Worm (Caenorhabditis elegans) whole organism, L1 larva: ENCODE results near the gene famh-161.
A peak's percentile ranks its signal among the peaks of the same experiment; 100 is the strongest.

Experiments used
- C04F5.9 ChIP-seq: sonication (generic microtip); optimal IDR thresholded peaks from 2 replicates; lab custom pipeline; 2016; ENCODE audit warnings: missing genetic modification characterization, missing compliant biosample characterization
- C34B4.2 ChIP-seq: sonication (generic microtip); optimal IDR thresholded peaks from 2 replicates; lab custom pipeline; 2017; ENCODE audit warnings: mild to moderate bottlenecking, missing genetic modification characterization, missing compliant biosample characterization
- aly-2 ChIP-seq: fragments of 150-350 bp; optimal IDR thresholded peaks from 2 replicates; lab custom pipeline; 2014; ENCODE audit warnings: missing biosample characterization, missing genetic modification characterization
- blmp-1 ChIP-seq: fragments of 150-350 bp; optimal IDR thresholded peaks from 2 replicates; lab custom pipeline; 2014; ENCODE audit warnings: missing biosample characterization, missing genetic modification characterization
- ceh-88 ChIP-seq: fragments of 200-800 bp; sonication (Bioruptor generic); IDR thresholded peaks from 2 replicates; pipeline ENCODE4 v1.3.6; 2022; ENCODE audit warnings: missing genetic modification characterization, missing compliant biosample characterization
- ceh-90 ChIP-seq: sonication (generic microtip); optimal IDR thresholded peaks from 2 replicates; lab custom pipeline; 2016; ENCODE audit warnings: missing genetic modification characterization, missing compliant biosample characterization
- dsc-1 ChIP-seq: sonication (generic microtip); optimal IDR thresholded peaks from 2 replicates; lab custom pipeline; 2016; ENCODE audit warnings: mild to moderate bottlenecking, missing genetic modification characterization, missing compliant biosample characterization
- efl-1 ChIP-seq, 4 experiments: fragments of 150-350 bp; optimal IDR thresholded peaks in 3 of 4; peaks in 1 of 4; 1 replicate in 1 of 4; 2 replicates in 3 of 4; lab custom pipeline; 2014; ENCODE audit warnings: missing biosample characterization in 2 of 4, missing genetic modification characterization in 2 of 4, missing genetic modification reagents in 2 of 4
- elt-2 ChIP-seq: sonication (generic microtip); optimal IDR thresholded peaks from 2 replicates; lab custom pipeline; 2016; ENCODE audit warnings: missing genetic modification characterization, mild to moderate bottlenecking, inconsistent platforms, missing compliant biosample characterization, missing genetic modification reagents
- fkh-8 ChIP-seq: sonication (generic microtip); optimal IDR thresholded peaks from 2 replicates; lab custom pipeline; 2016; ENCODE audit warnings: mild to moderate bottlenecking, missing genetic modification characterization, missing compliant biosample characterization
- grh-1 ChIP-seq: fragments of 200-800 bp; sonication (Bioruptor generic); IDR thresholded peaks from 2 replicates; pipeline ENCODE4 v1.3.6; 2022; ENCODE audit warnings: missing genetic modification reagents, missing genetic modification characterization, missing compliant biosample characterization
- hlh-4 ChIP-seq: sonication (generic microtip); optimal IDR thresholded peaks from 2 replicates; lab custom pipeline; 2016; ENCODE audit warnings: mild to moderate bottlenecking, missing genetic modification characterization, missing compliant biosample characterization
- hpl-2 ChIP-seq: fragments of 150-350 bp; optimal IDR thresholded peaks from 2 replicates; lab custom pipeline; 2014; ENCODE audit warnings: missing biosample characterization, missing genetic modification reagents, missing genetic modification characterization
- isw-1 ChIP-seq: fragments of 200-800 bp; sonication (Bioruptor generic); IDR thresholded peaks from 2 replicates; pipeline ENCODE4 v1.3.6; 2022; ENCODE audit warnings: missing genetic modification characterization, missing compliant biosample characterization
- jun-1 ChIP-seq: fragments of 150-350 bp; optimal IDR thresholded peaks from 2 replicates; lab custom pipeline; 2014; ENCODE audit warnings: missing biosample characterization, missing genetic modification reagents, missing genetic modification characterization
- lin-14 ChIP-seq: fragments of 200-800 bp; sonication (Bioruptor generic); optimal IDR thresholded peaks from 2 replicates; lab custom pipeline; 2018; ENCODE audit warnings: mild to moderate bottlenecking, missing genetic modification characterization, moderate library complexity, missing compliant biosample characterization
- lin-35 ChIP-seq, 2 experiments: fragments of 150-350 bp; optimal IDR thresholded peaks; 2 replicates each; lab custom pipeline; 2014; ENCODE audit warnings: missing biosample characterization in 2 of 2, missing genetic modification characterization in 2 of 2, missing genetic modification reagents in 2 of 2
- lin-39 ChIP-seq: fragments of 150-350 bp; optimal IDR thresholded peaks from 2 replicates; lab custom pipeline; 2014; ENCODE audit warnings: missing biosample characterization, missing genetic modification reagents, missing genetic modification characterization
- lir-3 ChIP-seq: sonication (generic microtip); optimal IDR thresholded peaks from 2 replicates; lab custom pipeline; 2016; ENCODE audit warnings: mild to moderate bottlenecking, missing genetic modification characterization, moderate library complexity, missing compliant biosample characterization; ENCODE audit not compliant: poor library complexity
- lsy-2 ChIP-seq, 2 experiments: fragments of 150-350 bp; optimal IDR thresholded peaks; 2 replicates each; lab custom pipeline; 2014; ENCODE audit warnings: missing biosample characterization in 2 of 2, missing genetic modification characterization in 2 of 2
- nhr-12 ChIP-seq: sonication (generic microtip); optimal IDR thresholded peaks from 2 replicates; lab custom pipeline; 2017; ENCODE audit warnings: missing biosample characterization, missing genetic modification characterization
- nhr-20 ChIP-seq: sonication (generic microtip); optimal IDR thresholded peaks from 2 replicates; lab custom pipeline; 2016; ENCODE audit warnings: mild to moderate bottlenecking, missing genetic modification characterization, missing compliant biosample characterization
- nhr-28 ChIP-seq: fragments of 150-350 bp; optimal IDR thresholded peaks from 2 replicates; lab custom pipeline; 2014; ENCODE audit warnings: missing biosample characterization, missing genetic modification characterization
- nhr-71 ChIP-seq: sonication (generic microtip); optimal IDR thresholded peaks from 2 replicates; lab custom pipeline; 2016; ENCODE audit warnings: mild to moderate bottlenecking, missing genetic modification characterization, moderate library complexity, missing compliant biosample characterization
- nhr-84 ChIP-seq: sonication (generic microtip); optimal IDR thresholded peaks from 2 replicates; lab custom pipeline; 2017; ENCODE audit warnings: missing biosample characterization, missing genetic modification characterization
- nhr-85 ChIP-seq: sonication (generic microtip); peaks from one replicate; lab custom pipeline; 2016; ENCODE audit warnings: missing genetic modification characterization, inconsistent platforms, missing compliant biosample characterization
- pax-3 ChIP-seq: fragments of 200-800 bp; sonication (Bioruptor generic); optimal IDR thresholded peaks from 2 replicates; lab custom pipeline; 2018; ENCODE audit warnings: mild to moderate bottlenecking, missing genetic modification characterization, moderate library complexity, missing compliant biosample characterization
- rnt-1 ChIP-seq: sonication (generic microtip); optimal IDR thresholded peaks from 2 replicates; lab custom pipeline; 2016; ENCODE audit warnings: mild to moderate bottlenecking, missing genetic modification characterization, moderate library complexity, missing compliant biosample characterization
- skn-1 ChIP-seq: fragments of 150-350 bp; optimal IDR thresholded peaks from 2 replicates; lab custom pipeline; 2014; ENCODE audit warnings: missing biosample characterization, missing genetic modification characterization
- snu-23 ChIP-seq: sonication (generic microtip); optimal IDR thresholded peaks from 2 replicates; lab custom pipeline; 2016; ENCODE audit warnings: missing genetic modification characterization, missing compliant biosample characterization
- sptf-1 ChIP-seq: fragments of 150-350 bp; optimal IDR thresholded peaks from 2 replicates; lab custom pipeline; 2014; ENCODE audit warnings: missing biosample characterization, missing genetic modification characterization
- swsn-7 ChIP-seq: sonication (generic microtip); optimal IDR thresholded peaks from 2 replicates; lab custom pipeline; 2016; ENCODE audit warnings: missing genetic modification characterization, missing compliant biosample characterization
- unc-62 ChIP-seq: fragments of 150-350 bp; optimal IDR thresholded peaks from 2 replicates; lab custom pipeline; 2014; ENCODE audit warnings: missing biosample characterization, missing genetic modification reagents, missing genetic modification characterization
- unc-86 ChIP-seq: sonication (generic microtip); optimal IDR thresholded peaks from 2 replicates; lab custom pipeline; 2016; ENCODE audit warnings: missing genetic modification characterization, missing compliant biosample characterization
- zip-4 ChIP-seq: fragments of 200-800 bp; sonication (Bioruptor generic); optimal IDR thresholded peaks from 2 replicates; lab custom pipeline; 2018; ENCODE audit warnings: mild to moderate bottlenecking, missing genetic modification characterization, moderate library complexity, missing compliant biosample characterization
- ztf-11 ChIP-seq, 2 experiments: sonication (generic microtip); optimal IDR thresholded peaks; 2 replicates each; lab custom pipeline; 2016 to 2017; ENCODE audit warnings: missing genetic modification characterization in 2 of 2, missing biosample characterization in 1 of 2, missing compliant biosample characterization in 1 of 2

famh-161 gene

DNA sequence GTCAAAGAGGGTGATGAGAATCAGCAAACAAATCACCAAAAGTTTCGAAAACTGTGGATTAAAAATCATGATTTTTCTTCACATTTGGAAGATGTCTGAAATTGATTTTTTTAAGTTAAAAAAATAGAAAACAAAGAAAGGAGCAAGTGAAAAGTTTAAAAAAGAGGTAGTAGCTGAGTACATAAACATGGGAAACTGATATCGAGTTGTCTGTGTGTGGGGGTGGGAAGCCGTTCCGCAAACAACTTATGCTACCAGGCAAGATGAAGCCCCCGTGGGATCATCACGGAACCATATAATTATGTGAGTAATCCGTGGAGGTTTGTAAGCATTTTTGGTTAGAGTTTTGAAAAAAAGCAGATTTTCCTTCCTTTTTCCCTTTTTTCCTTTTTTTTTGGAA, 17.1 kb upstream of the famh-161 start, which contains the start of gene Y38H6C.20:
Y38H6C.20 (minus strand) TSS at position 101 of the 400 bp plus-strand sequence.
- TF ChIP-seq elt-2 (tag; lab: Kevin White, UChicago) (no peak), C34B4.2 (no peak), swsn-7 (tag; lab: Kevin White, UChicago) (no peak), unc-62 (GFP tag; lab: Kevin White, UChicago) (no peak), grh-1 (no peak)

ce11 chrV:20547048-20547447, 13.1 kb upstream of the famh-161 start, which contains the start of gene Y38H6C.18:
Gene Y38H6C.18, minus strand, starts transcription at chrV:20547148.
- TF ChIP-seq blmp-1 (tag; lab: Kevin White, UChicago) (no peak), ceh-88 (no peak)

ce11 chrV:20545742-20546141, 11.8 kb upstream of the famh-161 start:
- no peak for TF ChIP-seq rnt-1 (tag; lab: Kevin White, UChicago)
- peak; percentile 37 for TF ChIP-seq elt-2 (tag; lab: Kevin White, UChicago)

DNA sequence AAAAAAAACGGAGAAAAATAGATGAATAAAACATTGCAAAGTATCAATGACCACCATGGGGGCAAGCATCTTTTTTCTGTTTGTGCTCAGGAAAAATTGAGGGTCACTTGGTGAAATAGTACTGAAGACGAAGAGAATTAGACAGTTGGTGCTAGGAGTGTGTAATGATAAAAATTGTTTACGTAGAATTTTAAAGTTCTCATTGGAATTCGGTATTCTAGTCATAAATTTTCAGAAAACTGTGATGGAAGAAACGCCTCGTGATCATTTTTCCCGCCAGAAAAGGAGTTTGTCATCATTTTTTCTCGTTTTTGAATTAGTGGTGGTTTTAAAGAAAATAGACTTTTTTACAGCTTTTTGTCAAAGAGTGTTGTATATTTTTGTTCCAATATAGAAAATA, 10.6 kb upstream of the famh-161 start:
- TF ChIP-seq lsy-2 (tag; optimal IDR thresholded peaks at IDR 0.05; lab: Kevin White, UChicago) (no peak), nhr-85 (no peak), fkh-8 (tag; lab: Kevin White, UChicago) (no peak), unc-86 (tag; lab: Kevin White, UChicago) (peak; percentile 19), lin-35 (GFP tag; optimal IDR thresholded peaks at IDR 0.05; lab: Kevin White, UChicago) (peak in 1 of 2 experiments; percentile 28), snu-23 (GFP tag; lab: Kevin White, UChicago) (no peak), nhr-12 (tag; lab: Kevin White, UChicago) (no peak), hpl-2 (no peak), jun-1 (tag; lab: Kevin White, UChicago) (no peak), elt-2 (tag; lab: Kevin White, UChicago) (peak; percentile 53), sptf-1 (tag; lab: Kevin White, UChicago) (no peak), zip-4 (GFP tag; lab: Kevin White, UChicago) (no peak), nhr-71 (tag; lab: Kevin White, UChicago) (peak; percentile 27), dsc-1 (tag; lab: Kevin White, UChicago) (no peak), nhr-20 (tag; lab: Kevin White, UChicago) (peak; percentile 6), skn-1 (tag; lab: Kevin White, UChicago) (peak; percentile 22)

DNA sequence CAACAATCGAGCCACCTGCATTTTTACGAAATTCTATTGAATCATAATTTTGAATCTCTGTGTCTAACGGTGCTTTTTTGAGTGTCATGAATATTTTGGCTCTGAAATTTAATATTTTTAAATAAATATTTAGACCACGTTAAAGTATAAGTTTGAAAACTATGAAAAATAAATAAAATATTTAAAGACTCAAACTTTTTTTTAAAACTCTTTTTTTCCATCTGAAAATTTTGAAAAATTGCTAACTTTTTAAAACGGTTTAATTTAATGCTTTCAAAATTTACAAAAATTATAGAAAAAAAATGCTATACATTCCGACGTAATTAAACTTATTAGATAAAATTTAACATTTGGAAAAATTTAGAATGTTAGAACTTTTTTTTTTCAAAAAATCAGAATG, 10.1 kb upstream of the famh-161 start, which contains the start of gene slc-36.3:
slc-36.3 (minus strand) TSS at position 101 of the 400 bp plus-strand sequence.
- TF ChIP-seq hlh-4 = no peak
- no peak for TF ChIP-seq C04F5.9 (tag; lab: Kevin White, UChicago)
- no peak for TF ChIP-seq ceh-90 (tag; lab: Kevin White, UChicago)
- TF ChIP-seq ztf-11 (tag; optimal IDR thresholded peaks at IDR 0.05; lab: Kevin White, UChicago) = no peak
- no peak for TF ChIP-seq lir-3 (tag; lab: Kevin White, UChicago)
- no peak for TF ChIP-seq nhr-20 (tag; lab: Kevin White, UChicago)
- no peak for TF ChIP-seq nhr-28 (tag; lab: Kevin White, UChicago)
- no peak for TF ChIP-seq lsy-2 (tag; optimal IDR thresholded peaks at IDR 0.05; lab: Kevin White, UChicago)
- TF ChIP-seq nhr-84 (tag; lab: Kevin White, UChicago) = no peak
- TF ChIP-seq ceh-88 = no peak
- TF ChIP-seq dsc-1 (tag; lab: Kevin White, UChicago) = no peak
- TF ChIP-seq isw-1 = no peak
- no peak for TF ChIP-seq grh-1
- TF ChIP-seq sptf-1 (tag; lab: Kevin White, UChicago) = no peak
- no peak for TF ChIP-seq aly-2 (tag; lab: Kevin White, UChicago)
- TF ChIP-seq pax-3 = no peak
- TF ChIP-seq lin-14 (GFP tag; lab: Kevin White, UChicago) = no peak
- no peak for TF ChIP-seq efl-1 (optimal IDR thresholded peaks at IDR 0.05; lab: Kevin White, UChicago)
- TF ChIP-seq efl-1 (GFP tag; optimal IDR thresholded peaks at IDR 0.05 in 1 of 2; lab: Kevin White, UChicago) = no peak
- TF ChIP-seq lin-39 (tag; lab: Kevin White, UChicago) = no peak
